Fruit fly (Drosophila melanogaster) whole organism, embryonic: Measurements from ENCODE around the gene CG8960.

ENCODE experiments used
- ATbp ChIP-seq: fragments of 200-800 bp; sonication (Bioruptor generic); optimal IDR thresholded peaks from 2 replicates; lab custom pipeline; 2017; ENCODE audit warnings: missing biosample characterization, mild to moderate bottlenecking, missing genetic modification characterization, missing genetic modification reagents
- Atf6 ChIP-seq: fragments of 200-800 bp; sonication (Bioruptor generic); IDR thresholded peaks from 2 replicates; pipeline ENCODE4 v1.3.6; 2022; ENCODE audit warnings: missing biosample characterization, missing genetic modification characterization
- B-H2 ChIP-seq: fragments of 200-800 bp; sonication (Bioruptor generic); optimal IDR thresholded peaks from 2 replicates; lab custom pipeline; 2018; ENCODE audit warnings: missing biosample characterization, mild to moderate bottlenecking, missing genetic modification characterization
- CG10959 ChIP-seq: fragments of 200-800 bp; sonication (Bioruptor generic); IDR thresholded peaks from 2 replicates; pipeline ENCODE4 v1.3.6; 2022; ENCODE audit warnings: missing biosample characterization, missing genetic modification characterization
- CG11456 ChIP-seq: fragments of 200-800 bp; sonication (Bioruptor generic); IDR thresholded peaks from 3 replicates; pipeline ENCODE4 v1.3.6; 2022; ENCODE audit warnings: missing biosample characterization, missing genetic modification characterization
- CG11504 ChIP-seq: fragments of 200-800 bp; sonication (Bioruptor generic); optimal IDR thresholded peaks from 3 replicates; lab custom pipeline; 2019; ENCODE audit warnings: missing biosample characterization, mild to moderate bottlenecking, missing genetic modification characterization, moderate library complexity
- CG12071 ChIP-seq: fragments of 200-800 bp; sonication (Bioruptor generic); optimal IDR thresholded peaks from 3 replicates; lab custom pipeline; 2018; ENCODE audit warnings: missing biosample characterization, mild to moderate bottlenecking, missing genetic modification characterization
- CG12219 ChIP-seq: fragments of 200-800 bp; sonication (Bioruptor generic); optimal IDR thresholded peaks from 3 replicates; lab custom pipeline; 2018; ENCODE audit warnings: missing biosample characterization, mild to moderate bottlenecking, missing genetic modification characterization
- CG12659 ChIP-seq: fragments of 200-800 bp; sonication (Bioruptor generic); optimal IDR thresholded peaks from 3 replicates; lab custom pipeline; 2017; ENCODE audit warnings: mild to moderate bottlenecking, missing biosample characterization, missing genetic modification reagents, missing genetic modification characterization
- CG16815 ChIP-seq: fragments of 200-800 bp; sonication (Bioruptor generic); optimal IDR thresholded peaks from 3 replicates; lab custom pipeline; 2017; ENCODE audit warnings: missing biosample characterization, mild to moderate bottlenecking, missing genetic modification characterization
- CG17359 ChIP-seq: fragments of 200-800 bp; sonication (Bioruptor generic); optimal IDR thresholded peaks from 3 replicates; lab custom pipeline; 2018; ENCODE audit warnings: missing biosample characterization, mild to moderate bottlenecking, missing genetic modification characterization, moderate library complexity
- CG17912 ChIP-seq: fragments of 200-800 bp; sonication (Bioruptor generic); optimal IDR thresholded peaks from 2 replicates; lab custom pipeline; 2018; ENCODE audit warnings: missing biosample characterization, mild to moderate bottlenecking, missing genetic modification characterization
- CG2199 ChIP-seq: fragments of 200-800 bp; sonication (Bioruptor generic); IDR thresholded peaks from 3 replicates; pipeline ENCODE4 v1.3.6; 2022; ENCODE audit warnings: missing biosample characterization, missing genetic modification characterization
- CG2678 ChIP-seq: fragments of 200-800 bp; sonication (Bioruptor generic); optimal IDR thresholded peaks from 3 replicates; lab custom pipeline; 2019; ENCODE audit warnings: missing biosample characterization, mild to moderate bottlenecking, missing genetic modification characterization, moderate library complexity
- CG32767 ChIP-seq: fragments of 200-800 bp; sonication (Bioruptor generic); IDR thresholded peaks from 2 replicates; pipeline ENCODE4 v1.3.6; 2022; ENCODE audit warnings: missing biosample characterization, missing genetic modification characterization
- CG3407 ChIP-seq: fragments of 200-800 bp; sonication (Bioruptor generic); optimal IDR thresholded peaks from 2 replicates; lab custom pipeline; 2018; ENCODE audit warnings: missing biosample characterization, mild to moderate bottlenecking, missing genetic modification characterization
- CG3995 ChIP-seq: fragments of 200-800 bp; sonication (Bioruptor generic); optimal IDR thresholded peaks from 3 replicates; lab custom pipeline; 2016; ENCODE audit warnings: missing biosample characterization, missing genetic modification characterization
- CG4282 ChIP-seq: fragments of 200-800 bp; sonication (Bioruptor generic); optimal IDR thresholded peaks from 2 replicates; lab custom pipeline; 2016; ENCODE audit warnings: missing biosample characterization, missing genetic modification characterization
- CG4328 ChIP-seq: fragments of 200-800 bp; sonication (Bioruptor generic); optimal IDR thresholded peaks from 3 replicates; lab custom pipeline; 2017; ENCODE audit warnings: missing biosample characterization, missing genetic modification reagents, missing genetic modification characterization
- CG4730 ChIP-seq: fragments of 200-800 bp; sonication (Bioruptor generic); IDR thresholded peaks from 2 replicates; pipeline ENCODE4 v1.3.6; 2022; ENCODE audit warnings: missing biosample characterization, missing genetic modification characterization
- CG6272 ChIP-seq: fragments of 200-800 bp; sonication (Bioruptor generic); IDR thresholded peaks from 2 replicates; pipeline ENCODE4 v1.3.6; 2022; ENCODE audit warnings: missing biosample characterization, missing genetic modification characterization
- CG8281 ChIP-seq: fragments of 200-800 bp; sonication (Bioruptor generic); optimal IDR thresholded peaks from 2 replicates; lab custom pipeline; 2018; ENCODE audit warnings: missing biosample characterization, mild to moderate bottlenecking, missing genetic modification characterization, moderate library complexity
- CG9437 ChIP-seq: fragments of 200-800 bp; sonication (Bioruptor generic); optimal IDR thresholded peaks from 2 replicates; lab custom pipeline; 2018; ENCODE audit warnings: missing biosample characterization, mild to moderate bottlenecking, missing genetic modification characterization
- Chrac-16 ChIP-seq: fragments of 200-800 bp; sonication (Bioruptor generic); optimal IDR thresholded peaks from 3 replicates; lab custom pipeline; 2016; ENCODE audit warnings: missing biosample characterization, missing genetic modification characterization
- CrebB ChIP-seq: fragments of 200-800 bp; sonication (Bioruptor generic); optimal IDR thresholded peaks from 3 replicates; lab custom pipeline; 2018; ENCODE audit warnings: missing biosample characterization, mild to moderate bottlenecking, missing genetic modification characterization
- Dek ChIP-seq: fragments of 200-800 bp; sonication (Bioruptor generic); optimal IDR thresholded peaks from 3 replicates; lab custom pipeline; 2019; ENCODE audit warnings: missing biosample characterization, mild to moderate bottlenecking, missing genetic modification characterization, moderate library complexity
- Drgx ChIP-seq: fragments of 200-800 bp; sonication (Bioruptor generic); IDR thresholded peaks from 2 replicates; pipeline ENCODE4 v1.3.6; 2022; ENCODE audit warnings: missing biosample characterization, missing genetic modification characterization
- Ets65A ChIP-seq: fragments of 200-800 bp; sonication (Bioruptor generic); peaks from one replicate; lab custom pipeline; 2016; ENCODE audit warnings: missing biosample characterization, missing genetic modification characterization
- Hand ChIP-seq: fragments of 200-800 bp; sonication (Bioruptor generic); optimal IDR thresholded peaks from 2 replicates; lab custom pipeline; 2017; ENCODE audit warnings: mild to moderate bottlenecking, missing biosample characterization, missing genetic modification reagents, missing genetic modification characterization
- MBD-R2 ChIP-seq: fragments of 200-800 bp; sonication (Bioruptor generic); IDR thresholded peaks from 2 replicates; pipeline ENCODE4 v1.3.6; 2022; ENCODE audit warnings: missing biosample characterization, missing genetic modification characterization
- NC2α ChIP-seq: fragments of 200-800 bp; sonication (Bioruptor generic); optimal IDR thresholded peaks from 2 replicates; lab custom pipeline; 2016; ENCODE audit warnings: missing biosample characterization, missing genetic modification characterization
- Sry-β ChIP-seq: fragments of 200-800 bp; sonication (Bioruptor generic); optimal IDR thresholded peaks from 2 replicates; lab custom pipeline; 2018; ENCODE audit warnings: missing biosample characterization, mild to moderate bottlenecking, missing genetic modification characterization, moderate library complexity
- cg ChIP-seq: fragments of 200-800 bp; sonication (Bioruptor generic); optimal IDR thresholded peaks from 3 replicates; lab custom pipeline; 2019; ENCODE audit warnings: missing biosample characterization, mild to moderate bottlenecking, missing genetic modification characterization, moderate library complexity
- chif ChIP-seq, 2 experiments: fragments of 200-800 bp; sonication (Bioruptor generic); optimal IDR thresholded peaks; 3 replicates each; lab custom pipeline; 2016; ENCODE audit warnings: missing biosample characterization in 2 of 2, missing genetic modification characterization in 2 of 2
- chinmo ChIP-seq: fragments of 200-800 bp; sonication (Bioruptor generic); IDR thresholded peaks from 4 replicates; pipeline ENCODE4 v1.3.6; 2022; ENCODE audit warnings: missing biosample characterization, missing genetic modification characterization; ENCODE audit not compliant: partially characterized antibody
- chn ChIP-seq: fragments of 200-800 bp; sonication (Bioruptor generic); optimal IDR thresholded peaks from 2 replicates; lab custom pipeline; 2016; ENCODE audit warnings: missing biosample characterization, missing genetic modification characterization
- crc ChIP-seq: fragments of 200-800 bp; sonication (Bioruptor generic); optimal IDR thresholded peaks from 2 replicates; lab custom pipeline; 2016; ENCODE audit warnings: missing biosample characterization, missing genetic modification characterization
- crol ChIP-seq: fragments of 200-800 bp; sonication (Bioruptor generic); IDR thresholded peaks from 2 replicates; pipeline ENCODE4 v1.3.6; 2022; ENCODE audit warnings: missing biosample characterization, missing genetic modification characterization
- dm ChIP-seq: fragments of 200-800 bp; sonication (Bioruptor generic); optimal IDR thresholded peaks from 3 replicates; lab custom pipeline; 2016; ENCODE audit warnings: missing biosample characterization, missing genetic modification characterization
- jumu ChIP-seq: fragments of 200-800 bp; sonication (Bioruptor generic); optimal IDR thresholded peaks from 3 replicates; lab custom pipeline; 2016; ENCODE audit warnings: missing biosample characterization, missing genetic modification characterization
- nmo ChIP-seq: fragments of 200-800 bp; sonication (Bioruptor generic); optimal IDR thresholded peaks from 2 replicates; lab custom pipeline; 2018; ENCODE audit warnings: missing biosample characterization, mild to moderate bottlenecking, missing genetic modification characterization, moderate library complexity
- phol ChIP-seq: fragments of 200-800 bp; sonication (Bioruptor generic); optimal IDR thresholded peaks from 3 replicates; lab custom pipeline; 2018; ENCODE audit warnings: missing biosample characterization, mild to moderate bottlenecking, missing genetic modification characterization, moderate library complexity
- pnt ChIP-seq: fragments of 200-800 bp; sonication (Bioruptor generic); optimal IDR thresholded peaks from 3 replicates; lab custom pipeline; 2016; ENCODE audit warnings: missing biosample characterization, missing genetic modification characterization
- psq ChIP-seq: fragments of 200-800 bp; sonication (Bioruptor generic); optimal IDR thresholded peaks from 2 replicates; lab custom pipeline; 2017; ENCODE audit warnings: missing biosample characterization, missing genetic modification characterization
- row ChIP-seq: fragments of 200-800 bp; sonication (Bioruptor generic); IDR thresholded peaks from 3 replicates; pipeline ENCODE4 v1.3.6; 2022; ENCODE audit warnings: missing biosample characterization, missing genetic modification characterization
- ssp ChIP-seq: fragments of 200-800 bp; sonication (Bioruptor generic); IDR thresholded peaks from 2 replicates; pipeline ENCODE4 v1.3.6; 2022; ENCODE audit warnings: missing biosample characterization, missing genetic modification characterization
- tap ChIP-seq: fragments of 200-800 bp; optimal IDR thresholded peaks from 3 replicates; lab custom pipeline; 2019; ENCODE audit warnings: missing biosample characterization, mild to moderate bottlenecking, missing genetic modification characterization, moderate library complexity
- tin ChIP-seq: fragments of 200-800 bp; sonication (Bioruptor generic); optimal IDR thresholded peaks from 3 replicates; lab custom pipeline; 2016; ENCODE audit warnings: missing biosample characterization, missing genetic modification characterization
- yki ChIP-seq: fragments of >200 bp; optimal IDR thresholded peaks from 3 replicates; lab custom pipeline; 2018
- zen2 ChIP-seq: fragments of 200-800 bp; sonication (Bioruptor generic); IDR thresholded peaks from 3 replicates; pipeline ENCODE4 v1.3.6; 2022; ENCODE audit warnings: missing biosample characterization, missing genetic modification characterization; ENCODE audit not compliant: partially characterized antibody
- zfh1 ChIP-seq: fragments of 200-800 bp; sonication (Bioruptor generic); IDR thresholded peaks from 3 replicates; pipeline ENCODE4 v1.3.6; 2022; ENCODE audit warnings: missing biosample characterization, missing genetic modification characterization

The CG8960 gene

dm6 chr3L:2158689-2159310 is 38.0 kb upstream of the CG8960 start (continued):
- TF ChIP-seq pnt (GFP tag; lab: Kevin White, UChicago): peak; percentile 24
- TF ChIP-seq CG12659 (GFP tag; lab: Kevin White, UChicago): peak; percentile 25
- TF ChIP-seq B-H2 (GFP tag; lab: Kevin White, UChicago): no peak
- TF ChIP-seq CG11456 (GFP tag; lab: Robert Waterston, UW): no peak
- TF ChIP-seq chinmo (GFP tag; lab: Robert Waterston, UW): no peak
- TF ChIP-seq row (GFP tag; lab: Robert Waterston, UW): peak; percentile 61; the same call in 2 of the 3 replicates
- TF ChIP-seq Hand (GFP tag; lab: Kevin White, UChicago): no peak
- peak; percentile 69 for TF ChIP-seq phol (tag; lab: Kevin White, UChicago)
- no peak for TF ChIP-seq CG32767 (GFP tag; lab: Robert Waterston, UW)
- TF ChIP-seq CG17912 (GFP tag; lab: Kevin White, UChicago): no peak
- TF ChIP-seq crol (GFP tag; lab: Robert Waterston, UW): peak; percentile 89
- peak; percentile 43 for TF ChIP-seq tin (GFP tag; lab: Kevin White, UChicago)
- TF ChIP-seq CG17359 (tag; lab: Kevin White, UChicago): peak; percentile 76
- TF ChIP-seq zen2 (GFP tag; lab: Robert Waterston, UW): no peak
- TF ChIP-seq CG3995: no peak
- peak; percentile 12 for TF ChIP-seq jumu (GFP tag; lab: Kevin White, UChicago)
- peak; percentile 25 for TF ChIP-seq Chrac-16
- TF ChIP-seq CG6272: no peak
- TF ChIP-seq MBD-R2 (GFP tag; lab: Robert Waterston, UW): no peak
- no peak for TF ChIP-seq NC2α
- TF ChIP-seq psq (GFP tag; lab: Kevin White, UChicago): no peak
- no peak for TF ChIP-seq Sry-β (GFP tag; lab: Kevin White, UChicago)
- TF ChIP-seq zfh1: peak; percentile 72
- no peak for TF ChIP-seq CG4730
- no peak for TF ChIP-seq CrebB
- TF ChIP-seq CG4328 (GFP tag; lab: Kevin White, UChicago): no peak
- TF ChIP-seq tap (tag; lab: Kevin White, UChicago): peak; percentile 34
- no peak for TF ChIP-seq CG2199 (GFP tag; lab: Robert Waterston, UW)
- TF ChIP-seq dm: no peak
- TF ChIP-seq Ets65A (GFP tag; lab: Kevin White, UChicago): peak; percentile 89
- TF ChIP-seq Drgx: no peak
- TF ChIP-seq CG4282 (GFP tag; lab: Kevin White, UChicago): no peak
- TF ChIP-seq Dek (tag; lab: Kevin White, UChicago): no peak
- TF ChIP-seq CG12071 (GFP tag; lab: Kevin White, UChicago): no peak
- peak; percentile 2 to 46 for TF ChIP-seq chif (GFP tag; optimal IDR thresholded peaks at IDR 0.05; lab: Kevin White, UChicago)
- TF ChIP-seq chn (GFP tag; lab: Kevin White, UChicago): no peak
- peak; percentile 42 for TF ChIP-seq CG12219
- no peak for TF ChIP-seq cg (GFP tag; lab: Kevin White, UChicago)
- no peak for TF ChIP-seq CG10959 (GFP tag; lab: Robert Waterston, UW)
- peak; percentile 43 for TF ChIP-seq ssp
- TF ChIP-seq ATbp (GFP tag; lab: Kevin White, UChicago): peak; percentile 67
- no peak for TF ChIP-seq crc (GFP tag; lab: Kevin White, UChicago)
- TF ChIP-seq nmo: peak; percentile 70
- TF ChIP-seq CG8281: no peak
- TF ChIP-seq CG11504: peak; percentile 69
- TF ChIP-seq CG9437 (GFP tag; lab: Kevin White, UChicago): no peak
- TF ChIP-seq Atf6 (GFP tag; lab: Robert Waterston, UW): no peak
- TF ChIP-seq CG2678: peak; percentile 69
- TF ChIP-seq CG3407 (GFP tag; lab: Kevin White, UChicago): peak; percentile 50
- no peak for TF ChIP-seq yki (lab: Kevin White, UChicago)
- TF ChIP-seq CG16815 (GFP tag; lab: Kevin White, UChicago): no peak
